Worm (Caenorhabditis elegans): ENCODE measurements around the gene ztf-22.

DNA sequence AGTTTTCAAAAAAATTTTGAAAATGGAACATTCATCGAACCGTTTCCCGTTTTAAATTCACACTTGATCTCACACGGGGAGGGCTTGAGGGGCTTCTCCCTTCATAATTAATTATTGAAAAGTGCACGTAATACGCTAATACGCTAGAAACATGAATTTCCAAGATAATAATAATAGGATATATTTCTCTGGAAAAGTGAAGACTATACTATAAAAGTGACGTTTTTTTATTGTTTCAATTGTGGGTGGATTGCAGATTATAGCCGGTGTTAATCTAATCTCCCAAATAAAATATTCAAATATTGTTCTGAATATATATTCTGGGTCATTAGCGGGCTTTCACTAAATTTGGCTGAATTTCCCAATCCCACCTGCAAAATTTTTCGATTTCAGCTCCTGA is 51.9 kb downstream of the ztf-22 start:
- TF ChIP-seq elt-2 (tag; optimal IDR thresholded peaks at IDR 0.05), result no peak
- TF ChIP-seq R02D3.7 (tag; optimal IDR thresholded peaks at IDR 0.05), result no peak
- no peak for TF ChIP-seq mml-1 (tag; optimal IDR thresholded peaks at IDR 0.05)
- TF ChIP-seq tbx-2 (tag; optimal IDR thresholded peaks at IDR 0.05), result no peak
- TF ChIP-seq ceh-82 (tag; optimal IDR thresholded peaks at IDR 0.05), result no peak
- no peak for TF ChIP-seq daf-12 (tag; optimal IDR thresholded peaks at IDR 0.05)
- TF ChIP-seq nhr-25 (tag; optimal IDR thresholded peaks at IDR 0.05), result no peak
- TF ChIP-seq egl-27 (tag; optimal IDR thresholded peaks at IDR 0.05), result no peak
- TF ChIP-seq nhr-77 (tag; optimal IDR thresholded peaks at IDR 0.05), result no peak
- no peak for TF ChIP-seq lin-39 (tag; optimal IDR thresholded peaks at IDR 0.05)
- TF ChIP-seq snpc-4 (tag; optimal IDR thresholded peaks at IDR 0.05), result no peak
- TF ChIP-seq fkh-10 (GFP tag; optimal IDR thresholded peaks at IDR 0.05), result no peak

All from whole organism, L3 larva.